Fruit fly (Drosophila melanogaster) Kc167 (cell line): Measurements from ENCODE around the gene cnc.

ENCODE experiments used
- h ChIP-seq: fragments of >200 bp; optimal IDR thresholded peaks from 3 replicates; lab custom pipeline; 2018; ENCODE audit warnings: missing external identifiers
- psq ChIP-seq: fragments of >200 bp; optimal IDR thresholded peaks from 2 replicates; lab custom pipeline; 2017; ENCODE audit warnings: missing external identifiers
- ttk ChIP-seq: sonication (Bioruptor generic); optimal IDR thresholded peaks from 2 replicates; lab custom pipeline; 2017; ENCODE audit warnings: missing external identifiers

DNA sequence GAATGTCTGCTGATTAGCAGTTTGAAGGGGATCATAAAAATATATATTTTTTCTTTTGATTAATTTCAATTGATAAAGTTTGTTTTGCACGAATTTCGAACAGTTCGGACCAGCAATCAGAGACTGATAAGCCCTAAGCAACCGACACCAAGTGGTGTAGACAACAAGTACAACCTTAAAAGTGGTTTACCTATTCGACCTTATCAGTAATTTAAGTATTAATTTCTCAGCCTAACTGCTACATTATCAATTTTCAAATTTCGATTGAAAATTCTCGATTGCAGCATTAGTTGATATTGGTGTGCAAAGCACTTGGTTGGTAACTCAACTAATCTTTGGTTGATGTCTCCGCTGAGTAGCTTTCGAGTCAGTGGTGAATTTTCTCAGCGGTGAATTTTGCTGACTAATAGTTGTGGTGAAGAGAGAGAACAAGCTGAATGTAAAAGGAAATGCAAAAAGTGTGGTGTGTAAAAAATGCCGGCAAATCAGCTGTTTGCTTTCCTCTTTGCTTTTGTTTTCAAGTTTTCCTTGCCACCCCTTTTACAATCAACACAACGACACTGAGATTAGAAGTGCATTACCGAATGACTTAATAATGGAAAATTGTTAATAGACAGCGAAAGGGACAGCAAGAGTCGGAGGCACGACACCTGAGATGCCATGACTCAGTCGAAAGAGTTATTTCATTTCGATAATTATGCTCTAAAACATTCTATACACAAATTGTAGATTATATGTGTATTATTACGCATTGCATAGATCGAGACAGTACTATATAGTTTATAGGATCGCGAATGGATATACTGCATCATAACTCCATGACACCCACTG is 11.7 kb downstream of the cnc start:
- TF ChIP-seq h (lab: Kevin White, UChicago) (no peak), psq (lab: Kevin White, UChicago) (no peak), ttk (lab: Kevin White, UChicago) (no peak)
